Fruit fly (Drosophila melanogaster) S2 (cell line): Measurements from ENCODE around the gene FucTD.

Experiments used
- CG8478 ChIP-seq: fragments of >200 bp; optimal IDR thresholded peaks from 2 replicates; lab custom pipeline; 2018
- CTCF ChIP-seq, 2 experiments: fragments of >200 bp; optimal IDR thresholded peaks; 2 replicates each; lab custom pipeline; 2018

dm6 chr3L:1419929-1420328 lies 3.9 kb downstream of the FucTD start:
- no peak for TF ChIP-seq CTCF (optimal IDR thresholded peaks at IDR 0.05; lab: Kevin White, UChicago)
- no peak for TF ChIP-seq CG8478 (lab: Kevin White, UChicago)
